Fruit fly (Drosophila melanogaster): ENCODE measurements around the gene PpD6.

dm6 chr2L:3158260-3159072, 49.0 kb downstream of the PpD6 start:
- no peak for TF ChIP-seq CG8478 (optimal IDR thresholded peaks at IDR 0.05)
- no peak for TF ChIP-seq CTCF (optimal IDR thresholded peaks at IDR 0.05)

Measured in S2 (cell line).